Worm (Caenorhabditis elegans): ENCODE data around the gene bbs-2.
A peak's percentile ranks its signal among the peaks of the same experiment; 100 is the strongest.

bbs-2 gene

DNA sequence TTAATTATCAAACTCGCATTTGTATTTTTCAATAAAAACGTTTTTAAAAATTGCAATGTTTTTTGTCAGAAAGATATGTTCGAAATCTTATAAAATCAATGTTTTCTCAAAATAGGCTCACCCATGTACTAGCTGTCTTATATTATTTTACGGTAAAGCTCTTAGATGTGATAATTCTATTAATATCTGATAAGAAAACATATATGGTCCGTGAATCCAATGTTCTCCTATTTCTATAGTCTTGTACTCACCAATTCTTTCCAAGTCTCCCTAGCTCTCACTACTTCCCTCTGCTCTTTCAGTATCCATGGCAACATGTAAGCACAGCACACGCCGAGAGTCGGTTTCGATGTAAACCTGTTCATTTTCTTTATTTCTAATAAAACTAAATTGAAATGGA, at the start of gene bbs-2:
bbs-2 (plus strand) TSS at position 301 of the 400 bp plus-strand sequence.
- no peak for TF ChIP-seq dpl-1 (GFP tag; optimal IDR thresholded peaks at IDR 0.05)
- TF ChIP-seq nhr-25 (tag; optimal IDR thresholded peaks at IDR 0.05; ENCODE audit: borderline replicate concordance, insufficient read depth) = no peak
- TF ChIP-seq ztf-7 (tag; optimal IDR thresholded peaks at IDR 0.05) = no peak
- no peak for TF ChIP-seq unc-130 (GFP tag; optimal IDR thresholded peaks at IDR 0.05)
- no peak for TF ChIP-seq zip-2 (tag; optimal IDR thresholded peaks at IDR 0.05)
- TF ChIP-seq mdt-29 (GFP tag; IDR thresholded peaks at IDR 0.05) = no peak
- no peak for TF ChIP-seq unc-62 (GFP tag; optimal IDR thresholded peaks at IDR 0.05 in 1 of 2)
- no peak for TF ChIP-seq unc-62 (tag; optimal IDR thresholded peaks at IDR 0.05)
- no peak for TF ChIP-seq spr-3 (GFP tag; optimal IDR thresholded peaks at IDR 0.05)
- TF ChIP-seq mxl-2 (GFP tag; conservative IDR thresholded peaks at IDR 0.05) = no peak
- no peak for TF ChIP-seq zip-11 (GFP tag; IDR thresholded peaks at IDR 0.05)
- TF ChIP-seq lim-7 (GFP tag; IDR thresholded peaks at IDR 0.05) = no peak
- no peak for TF ChIP-seq ZK337.2 (GFP tag; IDR thresholded peaks at IDR 0.05)
- TF ChIP-seq nhr-6 (tag; optimal IDR thresholded peaks at IDR 0.05) = no peak

DNA sequence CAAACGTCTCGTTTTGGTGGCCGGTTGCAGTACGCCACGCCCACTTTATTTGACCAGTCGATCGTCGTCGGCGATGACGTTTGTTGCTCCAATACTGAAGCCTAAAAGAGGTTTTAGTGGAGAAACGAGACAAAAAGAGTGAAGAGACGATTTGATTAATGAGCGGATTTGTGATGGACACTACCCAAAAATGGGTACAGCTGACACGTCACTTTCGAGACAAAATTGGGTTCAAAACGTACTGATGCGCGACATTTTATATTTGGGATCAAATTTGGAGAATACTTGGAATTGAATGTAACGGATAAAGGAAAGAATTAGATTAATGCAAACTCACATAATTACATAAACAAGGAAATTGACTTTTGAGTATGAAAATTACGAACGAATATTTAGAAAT, 36.4 kb upstream of the bbs-2 start, which contains the start of gene ilys-4:
ilys-4 (minus strand) TSS at position 101 of the 400 bp plus-strand sequence.
- TF ChIP-seq lin-29 (GFP tag; IDR thresholded peaks at IDR 0.05) (no peak), ztf-11 (tag; optimal IDR thresholded peaks at IDR 0.05) (no peak), ZK337.2 (GFP tag; IDR thresholded peaks at IDR 0.05) (no peak), ceh-44 (GFP tag; IDR thresholded peaks at IDR 0.05) (no peak), mes-2 (tag; optimal IDR thresholded peaks at IDR 0.05; ENCODE audit: poor library complexity, severe bottlenecking) (no peak), ama-1 (optimal IDR thresholded peaks at IDR 0.05) (no peak), nhr-111 (GFP tag; optimal IDR thresholded peaks at IDR 0.05) (no peak), lin-39 (tag; optimal IDR thresholded peaks at IDR 0.05) (no peak), mep-1 (tag; optimal IDR thresholded peaks at IDR 0.05) (no peak), mdt-29 (GFP tag; IDR thresholded peaks at IDR 0.05) (no peak), pha-4 (GFP tag; IDR thresholded peaks at IDR 0.05) (no peak), pha-4 (tag; optimal IDR thresholded peaks at IDR 0.05) (no peak), aly-2 (tag; optimal IDR thresholded peaks at IDR 0.05) (no peak), skn-1 (tag; optimal IDR thresholded peaks at IDR 0.05) (no peak), mxl-3 (GFP tag; optimal IDR thresholded peaks at IDR 0.05) (no peak), nhr-42 (GFP tag; IDR thresholded peaks at IDR 0.05) (no peak), zfp-2 (tag; optimal IDR thresholded peaks at IDR 0.05) (no peak), ceh-62 (tag; optimal IDR thresholded peaks at IDR 0.05) (no peak), nhr-6 (tag; optimal IDR thresholded peaks at IDR 0.05) (no peak), jun-1 (tag; optimal IDR thresholded peaks at IDR 0.05) (no peak), nhr-102 (tag; optimal IDR thresholded peaks at IDR 0.05) (no peak)

DNA sequence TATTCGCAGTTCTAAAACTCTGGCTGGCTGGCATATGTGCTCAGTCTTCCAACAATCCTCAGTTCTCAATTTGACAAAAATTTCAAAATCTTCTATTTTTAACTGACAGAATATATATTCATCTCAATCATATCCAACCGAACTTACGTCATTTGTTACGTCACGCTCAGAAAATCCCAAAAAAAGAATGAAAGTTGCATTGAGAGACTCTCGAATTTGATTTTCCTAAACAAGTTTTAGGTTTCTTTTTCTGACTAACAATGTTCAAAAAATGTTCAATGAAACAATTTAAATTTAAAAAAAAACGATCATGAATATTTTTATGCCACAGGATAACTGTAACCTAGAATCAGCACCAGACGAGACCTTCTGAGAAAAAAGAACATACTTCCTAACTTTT, 35.9 kb upstream of the bbs-2 start:
- no peak for TF ChIP-seq ctbp-1 (GFP tag; IDR thresholded peaks at IDR 0.05)
- TF ChIP-seq ces-1 (GFP tag; optimal IDR thresholded peaks at IDR 0.05) = peak; percentile 53
- peak; percentile 53 for TF ChIP-seq fkh-10 (GFP tag; optimal IDR thresholded peaks at IDR 0.05)
- TF ChIP-seq ceh-82 (tag; optimal IDR thresholded peaks at IDR 0.05) = no peak
- no peak for TF ChIP-seq nhr-6 (tag; optimal IDR thresholded peaks at IDR 0.05)
- no peak for TF ChIP-seq lir-3 (tag; optimal IDR thresholded peaks at IDR 0.05)
- TF ChIP-seq ceh-28 (tag; optimal IDR thresholded peaks at IDR 0.05) = no peak
- TF ChIP-seq lin-15B (tag; optimal IDR thresholded peaks at IDR 0.05) = no peak

DNA sequence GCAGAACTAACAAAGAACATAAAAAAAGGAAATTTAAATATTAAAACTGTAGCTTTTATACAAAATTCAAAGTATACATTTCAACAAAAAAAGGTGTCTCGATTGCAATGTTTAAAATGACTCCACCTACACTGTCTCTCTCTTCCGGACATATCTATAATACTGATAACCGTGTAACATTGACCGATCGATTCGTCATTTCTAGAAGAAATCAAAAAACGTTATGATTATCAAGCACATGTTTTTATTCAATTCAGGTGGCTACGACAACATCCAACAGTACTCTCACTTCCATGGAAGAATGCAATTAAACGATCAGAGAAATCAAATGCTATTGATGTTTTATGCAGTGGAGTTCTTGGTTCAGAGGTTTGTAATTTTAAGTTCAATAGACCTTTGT, 35.3 kb upstream of the bbs-2 start:
- TF ChIP-seq tag-97 (GFP tag; IDR thresholded peaks at IDR 0.05) (no peak), dmd-6 (GFP tag; IDR thresholded peaks at IDR 0.05) (peak; percentile 38; the same call in 1 of the 2 replicates), nhr-102 (tag; optimal IDR thresholded peaks at IDR 0.05) (no peak), ceh-82 (tag; optimal IDR thresholded peaks at IDR 0.05) (no peak), lsy-2 (tag; optimal IDR thresholded peaks at IDR 0.05) (no peak), dve-1 (tag; optimal IDR thresholded peaks at IDR 0.05; ENCODE audit: insufficient read depth) (peak; percentile 57), rbr-2 (tag; optimal IDR thresholded peaks at IDR 0.05) (no peak), unc-39 (tag; optimal IDR thresholded peaks at IDR 0.05) (no peak), pqm-1 (tag; optimal IDR thresholded peaks at IDR 0.05) (peak; percentile 65), hlh-11 (tag; optimal IDR thresholded peaks at IDR 0.05) (peak; percentile 60), hlh-30 (tag; optimal IDR thresholded peaks at IDR 0.05; ENCODE audit: insufficient read depth) (peak; percentile 19), lim-7 (GFP tag; IDR thresholded peaks at IDR 0.05) (no peak), T20F7.1 (GFP tag; optimal IDR thresholded peaks at IDR 0.05) (peak; percentile 28), F10B5.3 (tag; optimal IDR thresholded peaks at IDR 0.05) (no peak), ces-1 (GFP tag; optimal IDR thresholded peaks at IDR 0.05) (no peak)
